Worm (Caenorhabditis elegans) whole organism, young adult: ENCODE results near the gene npr-20.

Experiments
- B0261.1 ChIP-seq: sonication (generic microtip); optimal IDR thresholded peaks from 2 replicates; lab custom pipeline; 2016; ENCODE audit warnings: mild to moderate bottlenecking, missing genetic modification characterization, moderate library complexity, missing compliant biosample characterization
- B0336.3 ChIP-seq: fragments of 200-800 bp; sonication (Bioruptor generic); IDR thresholded peaks from 2 replicates; pipeline ENCODE4 v1.3.6; 2022; ENCODE audit warnings: missing genetic modification characterization, missing compliant biosample characterization
- F33H1.4 ChIP-seq: fragments of 200-800 bp; sonication (Bioruptor generic); IDR thresholded peaks from 2 replicates; pipeline ENCODE4 v1.3.6; 2022; ENCODE audit warnings: missing genetic modification reagents, missing genetic modification characterization, missing compliant biosample characterization
- F49E8.2 ChIP-seq: sonication (generic microtip); optimal IDR thresholded peaks from 3 replicates; lab custom pipeline; 2017; ENCODE audit warnings: missing genetic modification characterization, mild to moderate bottlenecking, missing compliant biosample characterization, antibody characterized with exemption, moderate library complexity; ENCODE audit not compliant: insufficient read depth
- F57A8.1 ChIP-seq: fragments of 200-800 bp; sonication (Bioruptor generic); optimal IDR thresholded peaks from 2 replicates; lab custom pipeline; 2018; ENCODE audit warnings: mild to moderate bottlenecking, missing genetic modification characterization, moderate library complexity, missing compliant biosample characterization
- K12H6.12 ChIP-seq: fragments of 200-800 bp; sonication (Bioruptor generic); optimal IDR thresholded peaks from 2 replicates; lab custom pipeline; 2018; ENCODE audit warnings: mild to moderate bottlenecking, missing genetic modification characterization, missing compliant biosample characterization
- T26A5.8 ChIP-seq: sonication (generic microtip); optimal IDR thresholded peaks from 2 replicates; lab custom pipeline; 2016; ENCODE audit warnings: missing genetic modification characterization, missing compliant biosample characterization
- Y53G8AR.9 ChIP-seq: fragments of 200-800 bp; sonication (Bioruptor generic); conservative IDR thresholded peaks from 2 replicates; pipeline ENCODE4 v1.3.6; 2022; ENCODE audit warnings: missing genetic modification reagents, missing genetic modification characterization, missing compliant biosample characterization
- attf-6 ChIP-seq: fragments of 200-800 bp; sonication (Bioruptor generic); IDR thresholded peaks from 2 replicates; pipeline ENCODE4 v1.3.6; 2022; ENCODE audit warnings: missing genetic modification reagents, missing genetic modification characterization, missing compliant biosample characterization
- ccch-3 ChIP-seq: fragments of 200-800 bp; sonication (Bioruptor generic); optimal IDR thresholded peaks from 2 replicates; lab custom pipeline; 2018; ENCODE audit warnings: mild to moderate bottlenecking, missing genetic modification characterization, missing compliant biosample characterization
- dox-1 ChIP-seq: fragments of 200-800 bp; sonication (Bioruptor generic); IDR thresholded peaks from 2 replicates; pipeline ENCODE4 v1.3.6; 2022; ENCODE audit warnings: missing genetic modification reagents, missing genetic modification characterization, missing compliant biosample characterization
- him-1 ChIP-seq: sonication (generic microtip); optimal IDR thresholded peaks from 2 replicates; lab custom pipeline; 2016; ENCODE audit warnings: missing genotype, missing genetic modification reagents, missing genetic modification characterization, missing compliant biosample characterization
- hmg-1.2 ChIP-seq: fragments of 200-800 bp; sonication (Bioruptor generic); IDR thresholded peaks from 2 replicates; pipeline ENCODE4 v1.3.6; 2022; ENCODE audit warnings: missing genetic modification reagents, missing genetic modification characterization, missing compliant biosample characterization
- hmg-20 ChIP-seq: fragments of 200-800 bp; sonication (Bioruptor generic); IDR thresholded peaks from 2 replicates; pipeline ENCODE4 v1.3.6; 2022; ENCODE audit warnings: missing genetic modification reagents, missing genetic modification characterization, missing compliant biosample characterization
- lin-26 ChIP-seq: fragments of 200-800 bp; sonication (Bioruptor generic); IDR thresholded peaks from 2 replicates; pipeline ENCODE4 v1.3.6; 2022; ENCODE audit warnings: missing genetic modification reagents, missing genetic modification characterization, missing compliant biosample characterization
- lin-54 ChIP-seq: fragments of 200-800 bp; sonication (Bioruptor generic); optimal IDR thresholded peaks from 2 replicates; lab custom pipeline; 2018; ENCODE audit warnings: mild to moderate bottlenecking, missing genetic modification characterization, missing compliant biosample characterization
- lsl-1 ChIP-seq: fragments of 200-800 bp; sonication (Bioruptor generic); optimal IDR thresholded peaks from 2 replicates; lab custom pipeline; 2018; ENCODE audit warnings: mild to moderate bottlenecking, missing genetic modification characterization, moderate library complexity, missing compliant biosample characterization
- madf-3 ChIP-seq: fragments of 200-800 bp; sonication (Bioruptor generic); IDR thresholded peaks from 2 replicates; pipeline ENCODE4 v1.3.6; 2022; ENCODE audit warnings: missing genetic modification reagents, missing genetic modification characterization, missing compliant biosample characterization
- madf-8 ChIP-seq: fragments of 200-800 bp; sonication (Bioruptor generic); conservative IDR thresholded peaks from 2 replicates; pipeline ENCODE4 v1.3.6; 2022; ENCODE audit warnings: missing genetic modification reagents, missing genetic modification characterization, missing compliant biosample characterization
- mcd-1 ChIP-seq: fragments of 200-800 bp; sonication (Bioruptor generic); IDR thresholded peaks from 2 replicates; pipeline ENCODE4 v1.3.6; 2022; ENCODE audit warnings: missing genetic modification reagents, missing genetic modification characterization, missing compliant biosample characterization
- nfya-1 ChIP-seq: sonication (generic microtip); optimal IDR thresholded peaks from 2 replicates; lab custom pipeline; 2017; ENCODE audit warnings: antibody characterized with exemption, missing compliant biosample characterization, missing genetic modification characterization, borderline replicate concordance; ENCODE audit not compliant: insufficient read depth
- nhr-80 ChIP-seq: sonication (generic microtip); optimal IDR thresholded peaks from 2 replicates; lab custom pipeline; 2016; ENCODE audit warnings: missing genetic modification characterization, missing compliant biosample characterization
- pbrm-1 ChIP-seq: fragments of 200-800 bp; sonication (Bioruptor generic); IDR thresholded peaks from 2 replicates; pipeline ENCODE4 v1.3.6; 2022; ENCODE audit warnings: missing genetic modification reagents, missing genetic modification characterization, missing compliant biosample characterization
- pha-4 ChIP-seq: fragments of 150-350 bp; sonication (generic microtip); optimal IDR thresholded peaks from 2 replicates; lab custom pipeline; 2014; ENCODE audit warnings: missing biosample characterization, missing genetic modification reagents, missing genetic modification characterization
- rec-8 ChIP-seq, 2 experiments: sonication (generic microtip); optimal IDR thresholded peaks; 2 replicates each; lab custom pipeline; 2016; ENCODE audit warnings: mild to moderate bottlenecking in 2 of 2, missing genetic modification characterization in 2 of 2, missing genetic modification reagents in 2 of 2, missing genotype in 2 of 2, missing biosample characterization in 1 of 2, missing compliant biosample characterization in 1 of 2, moderate library complexity in 1 of 2
- snpc-1.1 ChIP-seq: sonication (generic microtip); optimal IDR thresholded peaks from 2 replicates; lab custom pipeline; 2017; ENCODE audit warnings: missing genetic modification characterization, mild to moderate bottlenecking, missing compliant biosample characterization, antibody characterized with exemption, moderate library complexity, missing genotype, missing genetic modification reagents; ENCODE audit not compliant: insufficient read depth
- snpc-4 ChIP-seq, 5 experiments: fragments of 150-350 bp in 1 of 5; sonication (generic microtip) in 4 of 5; optimal IDR thresholded peaks; 2 replicates each; lab custom pipeline; 2014 to 2018; ENCODE audit warnings: missing genetic modification characterization in 5 of 5, missing biosample characterization in 3 of 5, antibody characterized with exemption in 2 of 5, mild to moderate bottlenecking in 2 of 5, missing compliant biosample characterization in 2 of 5, missing genotype in 2 of 5, moderate library complexity in 2 of 5, missing genetic modification reagents in 1 of 5
- tbp1 ChIP-seq: fragments of 200-800 bp; sonication (Bioruptor generic); optimal IDR thresholded peaks from 2 replicates; lab custom pipeline; 2018; ENCODE audit warnings: mild to moderate bottlenecking, missing genetic modification characterization, missing compliant biosample characterization
- zfh-2 ChIP-seq: fragments of 200-800 bp; sonication (Bioruptor generic); conservative IDR thresholded peaks from 2 replicates; pipeline ENCODE4 v1.3.6; 2022; ENCODE audit warnings: missing genetic modification reagents, missing genetic modification characterization, missing compliant biosample characterization
- ztf-28 ChIP-seq: fragments of 200-800 bp; sonication (Bioruptor generic); IDR thresholded peaks from 2 replicates; pipeline ENCODE4 v1.3.6; 2022; ENCODE audit warnings: missing genetic modification reagents, missing genetic modification characterization, missing compliant biosample characterization
- ztf-6 ChIP-seq: fragments of 200-800 bp; sonication (Bioruptor generic); IDR thresholded peaks from 2 replicates; pipeline ENCODE4 v1.3.6; 2022; ENCODE audit warnings: missing genetic modification reagents, missing genetic modification characterization, missing compliant biosample characterization

Gene npr-20

ce11 chrII:8877032-8877985, 12.3 kb upstream of the npr-20 start:
- peak; percentile 85 for TF ChIP-seq snpc-4 (GFP tag; optimal IDR thresholded peaks at IDR 0.05; lab: Kevin White, UChicago)
- peak; percentile 68 to 96 (median 90) for TF ChIP-seq snpc-4 (tag; optimal IDR thresholded peaks at IDR 0.05; lab: Kevin White, UChicago)
- peak; percentile 50 for TF ChIP-seq tbp1
- 0 out of 2 replicates have a peak, but pooled peaks have one; percentile 26 for TF ChIP-seq madf-8 (GFP tag; lab: Robert Waterston, UW)
- TF ChIP-seq dox-1 (GFP tag; lab: Robert Waterston, UW) = peak; percentile 17; the same call in 1 of the 2 replicates
- TF ChIP-seq attf-6 (GFP tag; lab: Robert Waterston, UW) = peak; percentile 83
- peak; percentile 53; the same call in 1 of the 2 replicates for TF ChIP-seq B0336.3 (GFP tag; lab: Robert Waterston, UW)
- TF ChIP-seq mcd-1 (GFP tag; lab: Robert Waterston, UW) = no peak
- peak; percentile 39; the same call in 1 of the 2 replicates for TF ChIP-seq zfh-2 (GFP tag; lab: Robert Waterston, UW)
- no peak for TF ChIP-seq madf-3 (GFP tag; lab: Robert Waterston, UW)
- TF ChIP-seq pbrm-1 = peak; percentile 50
- peak; percentile 23 for TF ChIP-seq F49E8.2 (tag; lab: Kevin White, UChicago)
- peak; percentile 44 for TF ChIP-seq lsl-1 (GFP tag; lab: Kevin White, UChicago)
- TF ChIP-seq lin-26 = no peak
- TF ChIP-seq F57A8.1 (GFP tag; lab: Kevin White, UChicago) = no peak
- TF ChIP-seq snpc-1.1 = peak; percentile 85
- no peak for TF ChIP-seq B0261.1
- TF ChIP-seq hmg-1.2 (GFP tag; lab: Robert Waterston, UW) = peak; percentile 73

ce11 chrII:8873842-8874241, 8.9 kb upstream of the npr-20 start, which contains the start of gene T07D4.2:
Gene T07D4.2, minus strand, starts transcription at chrII:8873942.
- TF ChIP-seq T26A5.8 (tag; lab: Kevin White, UChicago) = no peak
- TF ChIP-seq lin-54 = no peak
- no peak for TF ChIP-seq ztf-28 (GFP tag; lab: Robert Waterston, UW)
- TF ChIP-seq hmg-20 (GFP tag; lab: Robert Waterston, UW) = no peak
- no peak for TF ChIP-seq ccch-3 (GFP tag; lab: Kevin White, UChicago)
- no peak for TF ChIP-seq Y53G8AR.9 (GFP tag; lab: Robert Waterston, UW)
- TF ChIP-seq nfya-1 (tag; lab: Kevin White, UChicago) = no peak
- TF ChIP-seq pha-4 (tag; lab: Kevin White, UChicago) = no peak
- TF ChIP-seq rec-8 (tag; optimal IDR thresholded peaks at IDR 0.05; lab: Kevin White, UChicago) = no peak
- TF ChIP-seq him-1 (tag; lab: Kevin White, UChicago) = no peak

- TF ChIP-seq nhr-80 = peak; percentile 78
- TF ChIP-seq ztf-6 (GFP tag; lab: Robert Waterston, UW) = no peak
- TF ChIP-seq, all 124 proteins: peak for 1
These were observed 1.9 kb upstream of the npr-20 start for ce11 chrII:8866844-8867243.

ce11 chrII:8859596-8859995, 5.4 kb downstream of the npr-20 start, which contains the start of gene snb-6:
Gene snb-6, minus strand, starts transcription at chrII:8859696.
- TF ChIP-seq K12H6.12 (tag; lab: Kevin White, UChicago) = no peak
- no peak for TF ChIP-seq F33H1.4 (GFP tag; lab: Robert Waterston, UW)
